Worm (Caenorhabditis elegans): ENCODE results near the gene isw-1.

isw-1 gene

DNA sequence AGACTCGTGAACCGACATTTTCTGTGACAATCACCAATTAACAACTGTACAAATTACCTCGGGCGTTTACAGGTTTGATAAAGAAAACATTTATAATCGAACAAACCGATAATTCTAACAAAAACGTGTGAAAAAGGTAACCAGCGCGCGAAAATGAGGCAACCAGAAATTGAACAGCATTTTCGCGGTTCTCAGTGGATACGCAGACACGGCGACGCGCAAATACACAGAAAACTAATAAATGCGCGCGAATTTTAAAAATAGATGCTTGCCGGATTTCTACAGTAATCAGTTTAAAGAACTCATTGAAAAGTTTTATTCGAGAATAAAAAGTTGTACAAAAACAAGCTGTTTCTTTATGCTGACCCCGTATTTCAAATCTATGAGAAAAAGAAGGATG lies at the start of gene isw-1:
isw-1 (minus strand) TSS at position 118 of the 400 bp plus-strand sequence.
- TF ChIP-seq alr-1 (tag; optimal IDR thresholded peaks at IDR 0.05; ENCODE audit: borderline replicate concordance) (no peak), nhr-20 (tag; optimal IDR thresholded peaks at IDR 0.05) (peak; percentile 53), skn-1 (tag; optimal IDR thresholded peaks at IDR 0.05) (peak; percentile 46), pax-3 (tag; optimal IDR thresholded peaks at IDR 0.05) (no peak), F16B12.6 (tag; optimal IDR thresholded peaks at IDR 0.05) (peak; percentile 84), lsy-2 (tag; optimal IDR thresholded peaks at IDR 0.05) (peak in 1 of 2 experiments; percentile 82), unc-86 (tag; optimal IDR thresholded peaks at IDR 0.05) (peak; percentile 13), lin-35 (GFP tag; optimal IDR thresholded peaks at IDR 0.05) (peak; percentile 95 to 98), lin-39 (tag; optimal IDR thresholded peaks at IDR 0.05) (no peak), fos-1 (tag; optimal IDR thresholded peaks at IDR 0.05) (no peak), elt-3 (tag; optimal IDR thresholded peaks at IDR 0.05) (peak in 1 of 6 experiments; percentile 24), nhr-85 (tag) (peak; percentile 68), fkh-10 (GFP tag; optimal IDR thresholded peaks at IDR 0.05) (no peak), mab-9 (GFP tag; IDR thresholded peaks at IDR 0.05) (no peak), C04F5.9 (tag; optimal IDR thresholded peaks at IDR 0.05) (peak; percentile 7), zip-4 (GFP tag; optimal IDR thresholded peaks at IDR 0.05) (no peak), nhr-84 (tag; optimal IDR thresholded peaks at IDR 0.05) (no peak), efl-1 (optimal IDR thresholded peaks at IDR 0.05) (peak; percentile 95 to 97), efl-1 (GFP tag; optimal IDR thresholded peaks at IDR 0.05 in 1 of 2) (peak; percentile 95 to 99), C34B4.2 (tag; optimal IDR thresholded peaks at IDR 0.05) (no peak), ztf-11 (tag; optimal IDR thresholded peaks at IDR 0.05) (no peak), nhr-90 (tag; optimal IDR thresholded peaks at IDR 0.05; ENCODE audit: poor library complexity) (peak; percentile 21), xbp-1 (tag; optimal IDR thresholded peaks at IDR 0.05) (peak; percentile 53), mdl-1 (tag; optimal IDR thresholded peaks at IDR 0.05) (peak in 1 of 2 experiments; percentile 11), isw-1 (GFP tag; IDR thresholded peaks at IDR 0.05) (no peak), mef-2 (tag; optimal IDR thresholded peaks at IDR 0.05) (no peak), dpl-1 (GFP tag; optimal IDR thresholded peaks at IDR 0.05) (peak; percentile 94 to 97 (median 95)), swsn-7 (tag; optimal IDR thresholded peaks at IDR 0.05) (peak; percentile 24), lin-15B (tag; optimal IDR thresholded peaks at IDR 0.05) (peak; percentile 47), unc-130 (tag; optimal IDR thresholded peaks at IDR 0.05) (peak; percentile 2), blmp-1 (tag; optimal IDR thresholded peaks at IDR 0.05) (peak; percentile 59), jun-1 (tag; optimal IDR thresholded peaks at IDR 0.05) (peak; percentile 16), efl-3 (GFP tag; optimal IDR thresholded peaks at IDR 0.05) (no peak), nhr-19 (GFP tag; conservative IDR thresholded peaks at IDR 0.05) (peak; percentile 39), rnt-1 (tag; optimal IDR thresholded peaks at IDR 0.05) (peak; percentile 67), zag-1 (tag; optimal IDR thresholded peaks at IDR 0.05) (no peak), C16A3.4 (tag; optimal IDR thresholded peaks at IDR 0.05) (peak; percentile 49), mep-1 (tag; optimal IDR thresholded peaks at IDR 0.05) (peak; percentile 71), ceh-82 (tag; optimal IDR thresholded peaks at IDR 0.05) (peak in 1 of 3 experiments; percentile 57)

- TF ChIP-seq irx-1 (tag; optimal IDR thresholded peaks at IDR 0.05) (no peak), C04F5.9 (tag; optimal IDR thresholded peaks at IDR 0.05) (no peak), zip-4 (GFP tag; optimal IDR thresholded peaks at IDR 0.05) (no peak), unc-98 (GFP tag; IDR thresholded peaks at IDR 0.05) (no peak), ceh-88 (GFP tag; IDR thresholded peaks at IDR 0.05) (no peak), nhr-71 (tag; optimal IDR thresholded peaks at IDR 0.05) (no peak), grh-1 (GFP tag; IDR thresholded peaks at IDR 0.05) (no peak), nhr-90 (tag; optimal IDR thresholded peaks at IDR 0.05; ENCODE audit: poor library complexity) (no peak), fkh-4 (tag; optimal IDR thresholded peaks at IDR 0.05; ENCODE audit: borderline replicate concordance) (no peak), fkh-10 (GFP tag; optimal IDR thresholded peaks at IDR 0.05) (no peak), ztf-4 (tag; optimal IDR thresholded peaks at IDR 0.05) (no peak), lir-3 (tag; optimal IDR thresholded peaks at IDR 0.05; ENCODE audit: poor library complexity) (no peak), nhr-11 (tag; optimal IDR thresholded peaks at IDR 0.05) (no peak), nhr-77 (tag; optimal IDR thresholded peaks at IDR 0.05) (no peak), aha-1 (tag; optimal IDR thresholded peaks at IDR 0.05) (no peak)
These were observed 46.9 kb upstream of the isw-1 start for ce11 chrIII:6756769-6757168.

Measured in whole organism, L1 larva.